Fruit fly (Drosophila melanogaster) Kc167 (cell line): ENCODE data around the gene ida.

Experiments
- Myc ChIP-seq: fragments of >200 bp; optimal IDR thresholded peaks from 2 replicates; lab custom pipeline; 2017; ENCODE audit warnings: missing external identifiers
- psq ChIP-seq: fragments of >200 bp; optimal IDR thresholded peaks from 2 replicates; lab custom pipeline; 2017; ENCODE audit warnings: missing external identifiers

- TF ChIP-seq Myc (no peak), psq (lab: Kevin White, UChicago) (no peak)
Observed at dm6 chr3L:3885933-3886332, 19.2 kb upstream of the ida start.
